Worm (Caenorhabditis elegans): ENCODE results near the gene Y54G11A.1.

- TF ChIP-seq pax-1 (tag; optimal IDR thresholded peaks at IDR 0.05) = no peak
- no peak for TF ChIP-seq hlh-15 (tag; optimal IDR thresholded peaks at IDR 0.05)
- no peak for TF ChIP-seq dmd-4 (tag; optimal IDR thresholded peaks at IDR 0.05; ENCODE audit: borderline replicate concordance)
- no peak for TF ChIP-seq odd-2 (tag; optimal IDR thresholded peaks at IDR 0.05)
These were observed 29.1 kb downstream of the Y54G11A.1 start for ce11 chrII:14239924-14240323.
